Fruit fly (Drosophila melanogaster): ENCODE measurements around the gene CG10214.

The CG10214 gene

dm6 chr3R:23718297-23718941 lies 48.9 kb downstream of the CG10214 start, which contains the start of gene nau:
TSS of gene nau (minus strand) at chr3R:23718357.
- no peak for TF ChIP-seq dmrt93B (GFP tag; optimal IDR thresholded peaks at IDR 0.05)
- TF ChIP-seq HLH106 (tag; optimal IDR thresholded peaks at IDR 0.05) = no peak
- no peak for TF ChIP-seq Hr83 (GFP tag; optimal IDR thresholded peaks at IDR 0.05; ENCODE audit: poor library complexity, severe bottlenecking)
- no peak for TF ChIP-seq br (GFP tag; optimal IDR thresholded peaks at IDR 0.05)
- no peak for TF ChIP-seq Dif (GFP tag; optimal IDR thresholded peaks at IDR 0.05; ENCODE audit: partially characterized antibody)
- no peak for TF ChIP-seq Hr78 (GFP tag; optimal IDR thresholded peaks at IDR 0.05)
- no peak for TF ChIP-seq Rel (GFP tag; optimal IDR thresholded peaks at IDR 0.05)
- TF ChIP-seq Rel (tag; optimal IDR thresholded peaks at IDR 0.05) = no peak
- no peak for TF ChIP-seq woc (GFP tag; optimal IDR thresholded peaks at IDR 0.05)
- no peak for TF ChIP-seq usp (GFP tag; optimal IDR thresholded peaks at IDR 0.05)

Data from whole organism, wandering third instar larva.